In the genomic region with DNA sequence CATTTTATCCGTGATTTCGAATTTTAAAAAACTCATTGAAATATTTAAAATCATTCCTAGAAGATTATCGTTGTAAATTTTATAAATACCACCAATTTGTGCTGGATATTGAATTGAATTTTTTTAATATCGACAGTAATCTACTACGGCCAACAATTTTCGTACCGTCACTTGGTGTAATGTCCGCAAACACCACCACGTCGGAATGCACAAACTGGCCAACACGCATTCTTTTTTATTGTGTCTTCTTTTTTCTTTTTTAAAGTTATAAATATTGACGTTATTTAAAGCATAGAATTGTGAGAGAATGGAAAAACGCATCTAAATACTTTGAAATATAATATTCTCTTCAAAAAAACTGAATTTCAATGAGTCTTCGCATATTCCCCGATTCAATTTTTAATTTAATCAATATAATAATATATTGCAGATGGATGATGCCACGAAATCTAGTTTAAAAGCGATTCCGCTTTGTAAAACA, we compare ENCODE assay signal across 6 worm cellular contexts.
TF ChIP-seq lines count a peak whose summit lies in the region.

A gene (plus strand): TSS at position 431 of the 481 bp plus-strand sequence.

TF ChIP-seq in whole organism, L1 larva, 84 proteins besides CTCF, POLR2A, EP300 and RAD21 (continues in another document):
- TF ChIP-seq nhr-76 (tag; optimal IDR thresholded peaks at IDR 0.05; lab: Kevin White, UChicago) (no peak), skn-1 (tag; optimal IDR thresholded peaks at IDR 0.05; lab: Kevin White, UChicago) (no peak), aha-1 (tag; optimal IDR thresholded peaks at IDR 0.05; lab: Kevin White, UChicago) (no peak), lin-35 (GFP tag; optimal IDR thresholded peaks at IDR 0.05; lab: Kevin White, UChicago) (peak; percentile 4 to 22), ceh-63 (GFP tag; optimal IDR thresholded peaks at IDR 0.05; lab: Kevin White, UChicago) (no peak), nhr-84 (tag; optimal IDR thresholded peaks at IDR 0.05; lab: Kevin White, UChicago) (no peak), tlp-1 (tag; optimal IDR thresholded peaks at IDR 0.05; lab: Kevin White, UChicago) (no peak), sup-37 (GFP tag; optimal IDR thresholded peaks at IDR 0.05; lab: Kevin White, UChicago) (no peak), unc-86 (tag; optimal IDR thresholded peaks at IDR 0.05; lab: Kevin White, UChicago) (no peak), nhr-12 (tag; optimal IDR thresholded peaks at IDR 0.05; lab: Kevin White, UChicago) (no peak), rnt-1 (tag; optimal IDR thresholded peaks at IDR 0.05; lab: Kevin White, UChicago) (peak; percentile 26), C16A3.4 (tag; optimal IDR thresholded peaks at IDR 0.05; lab: Kevin White, UChicago) (peak; percentile 24), lin-14 (GFP tag; optimal IDR thresholded peaks at IDR 0.05; lab: Kevin White, UChicago) (no peak), ets-5 (GFP tag; IDR thresholded peaks at IDR 0.05; lab: Robert Waterston, UW) (no peak), nhr-19 (GFP tag; conservative IDR thresholded peaks at IDR 0.05; lab: Robert Waterston, UW) (no peak)

TF ChIP-seq in whole organism, L2 larva, 48 proteins besides CTCF, POLR2A, EP300 and RAD21:
- TF ChIP-seq unc-55 (GFP tag; optimal IDR thresholded peaks at IDR 0.05; lab: Kevin White, UChicago), result no peak
- no peak for TF ChIP-seq ztf-11 (tag; optimal IDR thresholded peaks at IDR 0.05; lab: Kevin White, UChicago)
- TF ChIP-seq sma-3 (GFP tag; optimal IDR thresholded peaks at IDR 0.05; lab: Kevin White, UChicago), result no peak
- TF ChIP-seq nhr-11 (tag; optimal IDR thresholded peaks at IDR 0.05; lab: Kevin White, UChicago), result no peak
- TF ChIP-seq peb-1 (tag; optimal IDR thresholded peaks at IDR 0.05; lab: Kevin White, UChicago), result no peak
- peak in 1 of 2 experiments; percentile 74 for TF ChIP-seq lsy-2 (tag; optimal IDR thresholded peaks at IDR 0.05; lab: Kevin White, UChicago)
- no peak for TF ChIP-seq sma-9 (GFP tag; optimal IDR thresholded peaks at IDR 0.05; lab: Kevin White, UChicago)
- TF ChIP-seq sma-9 (tag; optimal IDR thresholded peaks at IDR 0.05; lab: Kevin White, UChicago), result no peak
- TF ChIP-seq F13H6.1 (tag; optimal IDR thresholded peaks at IDR 0.05; lab: Kevin White, UChicago), result no peak
- no peak for TF ChIP-seq nhr-10 (tag; optimal IDR thresholded peaks at IDR 0.05; lab: Kevin White, UChicago)
- TF ChIP-seq sem-4 (tag; optimal IDR thresholded peaks at IDR 0.05; lab: Kevin White, UChicago), result no peak
- peak; percentile 24 for TF ChIP-seq C34F6.9 (tag; optimal IDR thresholded peaks at IDR 0.05; lab: Kevin White, UChicago)
- TF ChIP-seq elt-1 (tag; optimal IDR thresholded peaks at IDR 0.05; lab: Kevin White, UChicago), result no peak
- no peak for TF ChIP-seq ceh-16 (tag; optimal IDR thresholded peaks at IDR 0.05; lab: Kevin White, UChicago)

TF ChIP-seq in whole organism, L3 larva, 47 proteins besides CTCF, POLR2A, EP300 and RAD21:
- TF ChIP-seq zag-1 (tag; optimal IDR thresholded peaks at IDR 0.05; lab: Kevin White, UChicago), result no peak
- TF ChIP-seq eor-1 (tag; optimal IDR thresholded peaks at IDR 0.05; lab: Kevin White, UChicago), result no peak
- peak; percentile 37 for TF ChIP-seq pha-4 (tag; optimal IDR thresholded peaks at IDR 0.05; lab: Kevin White, UChicago)
- no peak for TF ChIP-seq jun-1 (tag; optimal IDR thresholded peaks at IDR 0.05; lab: Kevin White, UChicago)
- TF ChIP-seq nfya-1 (tag; optimal IDR thresholded peaks at IDR 0.05; lab: Kevin White, UChicago; ENCODE audit: insufficient read depth), result peak; percentile 49
TF ChIP-seq in whole organism, L3 larva: peak in this region for 2.

TF ChIP-seq in whole organism, L4 larva, 104 proteins besides CTCF, POLR2A, EP300 and RAD21:
- TF ChIP-seq nhr-77 (tag; optimal IDR thresholded peaks at IDR 0.05; lab: Kevin White, UChicago) (no peak), snpc-4 (tag; optimal IDR thresholded peaks at IDR 0.05; lab: Kevin White, UChicago) (no peak), dmd-9 (GFP tag; IDR thresholded peaks at IDR 0.05; lab: Robert Waterston, UW) (no peak), nhr-237 (tag; optimal IDR thresholded peaks at IDR 0.05; lab: Kevin White, UChicago) (no peak), dpl-1 (GFP tag; optimal IDR thresholded peaks at IDR 0.05; lab: Kevin White, UChicago) (peak; percentile 4), dve-1 (tag; optimal IDR thresholded peaks at IDR 0.05; lab: Kevin White, UChicago; ENCODE audit: insufficient read depth) (peak; percentile 14), lsy-2 (tag; optimal IDR thresholded peaks at IDR 0.05; lab: Kevin White, UChicago) (peak in 1 of 2 experiments; percentile 68), aha-1 (tag; lab: Kevin White, UChicago) (peak; percentile 43), T26A8.4 (GFP tag; IDR thresholded peaks at IDR 0.05; lab: Robert Waterston, UW) (no peak), mes-2 (tag; optimal IDR thresholded peaks at IDR 0.05; lab: Kevin White, UChicago; ENCODE audit: poor library complexity, severe bottlenecking) (peak; percentile 61), spr-1 (tag; optimal IDR thresholded peaks at IDR 0.05; lab: Kevin White, UChicago) (no peak), duxl-1 (tag; optimal IDR thresholded peaks at IDR 0.05; lab: Kevin White, UChicago; ENCODE audit: poor library complexity) (no peak)
TF ChIP-seq in whole organism, L4 larva: peak in this region for 5.

TF ChIP-seq in whole organism, mixed stage, embryonic, 35 proteins besides CTCF, POLR2A, EP300 and RAD21:
- TF ChIP-seq unc-62 (GFP tag; optimal IDR thresholded peaks at IDR 0.05; lab: Kevin White, UChicago) (no peak), ces-1 (GFP tag; optimal IDR thresholded peaks at IDR 0.05; lab: Kevin White, UChicago) (peak; percentile 32)

TF ChIP-seq in whole organism, young adult, 124 proteins besides CTCF, POLR2A, EP300 and RAD21:
- TF ChIP-seq nhr-27 (tag; optimal IDR thresholded peaks at IDR 0.05; lab: Kevin White, UChicago) (no peak), dox-1 (GFP tag; IDR thresholded peaks at IDR 0.05; lab: Robert Waterston, UW) (no peak), T26A5.8 (tag; optimal IDR thresholded peaks at IDR 0.05; lab: Kevin White, UChicago) (no peak), ZK185.1 (tag; optimal IDR thresholded peaks at IDR 0.05; lab: Kevin White, UChicago; ENCODE audit: poor library complexity, severe bottlenecking) (no peak), lag-1 (GFP tag; IDR thresholded peaks at IDR 0.05; lab: Robert Waterston, UW) (no peak), bed-1 (GFP tag; IDR thresholded peaks at IDR 0.05; lab: Robert Waterston, UW) (no peak), sdz-38 (tag; optimal IDR thresholded peaks at IDR 0.05; lab: Kevin White, UChicago) (no peak), let-607 (tag; optimal IDR thresholded peaks at IDR 0.05; lab: Kevin White, UChicago) (peak; percentile 52 to 86), tbp1 (GFP tag; optimal IDR thresholded peaks at IDR 0.05; lab: Kevin White, UChicago) (no peak), T07F8.4 (tag; optimal IDR thresholded peaks at IDR 0.05; lab: Kevin White, UChicago) (no peak), die-1 (tag; optimal IDR thresholded peaks at IDR 0.05; lab: Kevin White, UChicago) (no peak), lsl-1 (GFP tag; optimal IDR thresholded peaks at IDR 0.05; lab: Kevin White, UChicago) (peak; percentile 20), ztf-3 (GFP tag; optimal IDR thresholded peaks at IDR 0.05; lab: Kevin White, UChicago) (no peak)
